Fruit fly (Drosophila melanogaster) whole organism: Measurements from ENCODE around the gene Jon65Aii.

ENCODE experiments used
- CG8478 ChIP-seq: fragments of >200 bp; optimal IDR thresholded peaks from 2 replicates; lab custom pipeline; 2018; ENCODE audit warnings: inconsistent platforms
- Dll ChIP-seq: fragments of >200 bp; optimal IDR thresholded peaks from 2 replicates; lab custom pipeline; 2017
- psq ChIP-seq: fragments of >200 bp; optimal IDR thresholded peaks from 2 replicates; lab custom pipeline; 2017

DNA sequence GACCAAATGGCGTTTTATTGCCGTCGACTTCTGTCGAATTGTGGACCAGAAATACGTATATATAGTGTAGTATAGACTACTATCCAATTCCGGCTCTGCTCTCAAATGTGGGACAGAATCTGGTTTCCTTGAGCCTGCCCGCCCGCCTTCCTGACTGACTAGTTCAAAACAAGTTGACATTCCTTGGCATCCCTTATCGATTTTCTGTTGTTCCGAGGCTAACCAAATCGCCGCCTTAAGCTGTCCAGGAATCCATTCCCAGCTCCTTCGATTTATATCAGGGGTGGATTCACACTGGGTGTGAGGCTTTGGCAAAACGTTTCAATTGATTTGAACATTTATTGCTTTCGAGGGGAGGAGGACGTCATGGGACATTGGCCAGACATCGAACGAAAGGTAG is 39.2 kb upstream of the Jon65Aii start:
- TF ChIP-seq CG8478 (no peak), Dll (no peak), psq (lab: Kevin White, UChicago) (no peak)
